Worm (Caenorhabditis elegans): ENCODE measurements around the gene gid-2.

gid-2 gene

DNA sequence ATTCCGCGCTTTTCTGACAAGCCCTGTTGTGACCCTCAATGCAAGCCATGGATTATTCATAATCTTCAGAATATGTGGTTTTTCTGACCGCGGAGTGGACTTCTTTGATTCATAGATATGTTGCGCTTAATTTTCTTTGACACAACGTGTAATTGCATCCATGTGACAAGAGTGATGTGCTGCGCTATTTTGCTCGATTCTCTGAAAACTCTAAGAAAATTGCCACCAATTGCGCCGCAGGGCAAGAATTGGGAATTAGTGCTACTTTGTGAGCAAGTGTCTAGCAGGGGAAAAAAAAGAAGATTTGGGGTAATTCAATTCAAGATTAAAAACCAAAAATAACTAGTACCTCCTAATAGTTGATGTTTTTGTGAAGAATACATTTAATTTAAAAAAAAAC, 25.3 kb upstream of the gid-2 start (continued):
- TF ChIP-seq lir-3 (tag; optimal IDR thresholded peaks at IDR 0.05; ENCODE audit: poor library complexity) (no peak), fkh-4 (tag; optimal IDR thresholded peaks at IDR 0.05; ENCODE audit: borderline replicate concordance) (no peak), xbp-1 (tag; optimal IDR thresholded peaks at IDR 0.05) (peak; percentile 1), Y116A8C.19 (tag; optimal IDR thresholded peaks at IDR 0.05; ENCODE audit: borderline replicate concordance) (no peak), hlh-17 (GFP tag; optimal IDR thresholded peaks at IDR 0.05; ENCODE audit: borderline replicate concordance) (no peak), tlp-1 (tag; optimal IDR thresholded peaks at IDR 0.05) (no peak), lin-15B (tag; optimal IDR thresholded peaks at IDR 0.05) (no peak), unc-62 (GFP tag; optimal IDR thresholded peaks at IDR 0.05) (no peak), vab-15 (tag; optimal IDR thresholded peaks at IDR 0.05) (no peak), irx-1 (tag; optimal IDR thresholded peaks at IDR 0.05) (no peak), nhr-12 (tag; optimal IDR thresholded peaks at IDR 0.05) (no peak), lsy-2 (tag; optimal IDR thresholded peaks at IDR 0.05) (no peak), mab-9 (GFP tag; IDR thresholded peaks at IDR 0.05) (no peak), aly-2 (tag; optimal IDR thresholded peaks at IDR 0.05) (no peak), snu-23 (GFP tag; optimal IDR thresholded peaks at IDR 0.05) (no peak), egl-13 (tag; optimal IDR thresholded peaks at IDR 0.05) (no peak), ceh-82 (tag; optimal IDR thresholded peaks at IDR 0.05) (no peak), nhr-77 (tag; optimal IDR thresholded peaks at IDR 0.05) (no peak), pqm-1 (tag; optimal IDR thresholded peaks at IDR 0.05) (no peak), nhr-47 (tag; optimal IDR thresholded peaks at IDR 0.05) (peak; percentile 63), ceh-63 (GFP tag; optimal IDR thresholded peaks at IDR 0.05) (peak; percentile 28), fos-1 (tag; optimal IDR thresholded peaks at IDR 0.05) (no peak), nhr-11 (tag; optimal IDR thresholded peaks at IDR 0.05) (no peak), tbx-2 (tag; optimal IDR thresholded peaks at IDR 0.05) (no peak), rnt-1 (tag; optimal IDR thresholded peaks at IDR 0.05) (no peak), dsc-1 (tag; optimal IDR thresholded peaks at IDR 0.05) (peak; percentile 36), nhr-90 (tag; optimal IDR thresholded peaks at IDR 0.05; ENCODE audit: poor library complexity) (no peak), zag-1 (tag; optimal IDR thresholded peaks at IDR 0.05) (no peak), nhr-85 (tag) (no peak), nhr-76 (tag; optimal IDR thresholded peaks at IDR 0.05) (no peak), mef-2 (tag; optimal IDR thresholded peaks at IDR 0.05) (no peak), lin-39 (tag; optimal IDR thresholded peaks at IDR 0.05) (no peak), ces-1 (GFP tag; optimal IDR thresholded peaks at IDR 0.05) (no peak), egl-27 (tag; optimal IDR thresholded peaks at IDR 0.05) (no peak)

DNA sequence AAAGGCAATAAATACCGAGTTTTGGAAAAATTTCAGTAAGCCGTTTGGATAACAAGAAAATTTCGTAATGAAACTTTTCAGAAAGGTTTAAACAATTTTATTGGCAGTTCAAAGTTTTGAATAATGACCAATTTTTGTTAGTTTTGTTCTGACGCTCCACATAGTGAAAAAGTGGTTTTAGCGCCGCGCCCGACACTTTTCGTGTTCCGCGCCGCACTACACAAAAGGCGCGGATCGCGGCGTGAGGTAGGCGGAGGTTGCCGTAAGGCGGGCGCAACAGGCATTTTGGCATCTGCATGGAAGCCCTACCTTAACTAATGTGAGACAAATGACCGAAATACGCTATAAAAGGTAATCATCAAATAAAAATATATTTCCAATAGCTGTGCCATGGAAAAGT, 23.0 kb upstream of the gid-2 start:
- no peak for TF ChIP-seq ets-5 (GFP tag; IDR thresholded peaks at IDR 0.05)
- TF ChIP-seq fkh-10 (GFP tag; optimal IDR thresholded peaks at IDR 0.05) = no peak
- no peak for TF ChIP-seq nhr-20 (tag; optimal IDR thresholded peaks at IDR 0.05)
- no peak for TF ChIP-seq ama-1 (optimal IDR thresholded peaks at IDR 0.05)
- no peak for TF ChIP-seq unc-86 (tag; optimal IDR thresholded peaks at IDR 0.05)
- no peak for TF ChIP-seq nhr-28 (tag; optimal IDR thresholded peaks at IDR 0.05)
- no peak for TF ChIP-seq dpl-1 (GFP tag; optimal IDR thresholded peaks at IDR 0.05)
- no peak for TF ChIP-seq zag-1 (tag; optimal IDR thresholded peaks at IDR 0.05)
- no peak for TF ChIP-seq sox-4 (tag; optimal IDR thresholded peaks at IDR 0.05)
- TF ChIP-seq unc-98 (GFP tag; IDR thresholded peaks at IDR 0.05) = no peak
- TF ChIP-seq tbx-2 (tag; optimal IDR thresholded peaks at IDR 0.05) = no peak
- TF ChIP-seq jun-1 (tag; optimal IDR thresholded peaks at IDR 0.05) = no peak
- no peak for TF ChIP-seq C04F5.9 (tag; optimal IDR thresholded peaks at IDR 0.05)
- TF ChIP-seq snu-23 (GFP tag; optimal IDR thresholded peaks at IDR 0.05) = no peak
- TF ChIP-seq ceh-82 (tag; optimal IDR thresholded peaks at IDR 0.05) = no peak
- no peak for TF ChIP-seq xbp-1 (tag; optimal IDR thresholded peaks at IDR 0.05)
- no peak for TF ChIP-seq nhr-84 (tag; optimal IDR thresholded peaks at IDR 0.05)
- TF ChIP-seq lin-13 (GFP tag; optimal IDR thresholded peaks at IDR 0.05) = no peak
- no peak for TF ChIP-seq lin-35 (GFP tag; optimal IDR thresholded peaks at IDR 0.05)
- TF ChIP-seq C16A3.4 (tag; optimal IDR thresholded peaks at IDR 0.05) = no peak
